Worm (Caenorhabditis elegans) whole organism, L3 larva: ENCODE results near the gene srxa-11.
A peak's percentile ranks its signal among the peaks of the same experiment; 100 is the strongest.

Source experiments
- R02D3.7 ChIP-seq: fragments of 150-350 bp; optimal IDR thresholded peaks from 2 replicates; lab custom pipeline; 2014; ENCODE audit warnings: missing biosample characterization, missing genetic modification characterization
- aly-2 ChIP-seq: fragments of 150-350 bp; optimal IDR thresholded peaks from 2 replicates; lab custom pipeline; 2014; ENCODE audit warnings: missing biosample characterization, missing genetic modification characterization
- ceh-16 ChIP-seq: sonication (generic microtip); optimal IDR thresholded peaks from 2 replicates; lab custom pipeline; 2017; ENCODE audit warnings: missing biosample characterization, missing genetic modification characterization
- ceh-9 ChIP-seq: sonication (generic microtip); optimal IDR thresholded peaks from 2 replicates; lab custom pipeline; 2018; ENCODE audit warnings: missing biosample characterization, missing genetic modification characterization
- nfya-1 ChIP-seq: sonication (generic microtip); optimal IDR thresholded peaks from 2 replicates; lab custom pipeline; 2017; ENCODE audit warnings: missing genetic modification characterization, mild to moderate bottlenecking, missing compliant biosample characterization, antibody characterized with exemption, moderate library complexity; ENCODE audit not compliant: insufficient read depth
- nhr-237 ChIP-seq: fragments of 150-350 bp; optimal IDR thresholded peaks from 2 replicates; lab custom pipeline; 2014; ENCODE audit warnings: missing biosample characterization, missing genetic modification characterization
- nhr-43 ChIP-seq: sonication (generic microtip); optimal IDR thresholded peaks from 2 replicates; lab custom pipeline; 2016; ENCODE audit warnings: mild to moderate bottlenecking, missing genetic modification characterization, missing compliant biosample characterization; ENCODE audit not compliant: poor library complexity, severe bottlenecking
- pqm-1 ChIP-seq: fragments of 150-350 bp; optimal IDR thresholded peaks from 2 replicates; lab custom pipeline; 2017; ENCODE audit warnings: missing biosample characterization, missing genetic modification characterization, inconsistent platforms
- unc-62 ChIP-seq: fragments of 150-350 bp; sonication (generic microtip); optimal IDR thresholded peaks from 4 replicates; lab custom pipeline; 2014; ENCODE audit warnings: missing biosample characterization, missing genetic modification reagents, missing genetic modification characterization
- ztf-11 ChIP-seq: fragments of 150-350 bp; optimal IDR thresholded peaks from 2 replicates; lab custom pipeline; 2014; ENCODE audit warnings: missing biosample characterization, missing genetic modification characterization

- TF ChIP-seq R02D3.7 (no peak), unc-62 (no peak), nhr-43 (no peak), ceh-16 (tag; lab: Kevin White, UChicago) (no peak), aly-2 (tag; lab: Kevin White, UChicago) (no peak), ceh-9 (tag; lab: Kevin White, UChicago) (no peak), ztf-11 (tag; lab: Kevin White, UChicago) (no peak), pqm-1 (tag; lab: Kevin White, UChicago) (peak; percentile 51), nhr-237 (tag; lab: Kevin White, UChicago) (no peak), nfya-1 (tag; lab: Kevin White, UChicago) (no peak)
These were observed 25.6 kb upstream of the srxa-11 start, which contains the start of gene cyp-35C1 for ce11 chrV:13898356-13898755.
